Worm (Caenorhabditis elegans) whole organism, midembryonic: ENCODE measurements around the gene C45B2.1.
A peak's percentile ranks its signal among the peaks of the same experiment; 100 is the strongest.

Experiments
- T22C8.4 ChIP-seq: fragments of 200-800 bp; sonication (Bioruptor generic); IDR thresholded peaks from 2 replicates; pipeline ENCODE4 v1.3.6; 2022; ENCODE audit warnings: missing genetic modification characterization, missing compliant biosample characterization
- cog-1 ChIP-seq: sonication (generic microtip); optimal IDR thresholded peaks from 2 replicates; lab custom pipeline; 2016; ENCODE audit warnings: missing genetic modification characterization, missing compliant biosample characterization
- flt-1 ChIP-seq: fragments of 200-800 bp; sonication (Bioruptor generic); IDR thresholded peaks from 2 replicates; pipeline ENCODE4 v1.3.6; 2022; ENCODE audit warnings: missing genetic modification characterization, missing compliant biosample characterization
- klf-2 ChIP-seq: fragments of 200-800 bp; sonication (Bioruptor generic); conservative IDR thresholded peaks from 2 replicates; pipeline ENCODE4 v1.3.6; 2022; ENCODE audit warnings: missing genetic modification reagents, missing genetic modification characterization, missing compliant biosample characterization
- med-1 ChIP-seq: sonication (generic microtip); optimal IDR thresholded peaks from 2 replicates; lab custom pipeline; 2017; ENCODE audit warnings: missing genetic modification characterization, mild to moderate bottlenecking, missing compliant biosample characterization, antibody characterized with exemption, missing genetic modification reagents; ENCODE audit not compliant: insufficient read depth
- ref-1 ChIP-seq: fragments of 200-800 bp; sonication (Bioruptor generic); conservative IDR thresholded peaks from 2 replicates; pipeline ENCODE4 v1.3.6; 2022; ENCODE audit warnings: missing genetic modification reagents, missing genetic modification characterization, missing compliant biosample characterization
- tab-1 ChIP-seq: fragments of 200-800 bp; sonication (Bioruptor generic); IDR thresholded peaks from 2 replicates; pipeline ENCODE4 v1.3.6; 2022; ENCODE audit warnings: missing genetic modification characterization, missing compliant biosample characterization
- ztf-23 ChIP-seq: fragments of 200-800 bp; sonication (Bioruptor generic); IDR thresholded peaks from 2 replicates; pipeline ENCODE4 v1.3.6; 2022; ENCODE audit warnings: missing genetic modification reagents, missing genetic modification characterization, missing compliant biosample characterization
- ztf-29 ChIP-seq: fragments of 200-800 bp; sonication (Bioruptor generic); IDR thresholded peaks from 2 replicates; pipeline ENCODE4 v1.3.6; 2022; ENCODE audit warnings: missing genetic modification reagents, missing genetic modification characterization, missing compliant biosample characterization

C45B2.1 gene

ce11 chrX:6087676-6088075 lies 1.8 kb downstream of the C45B2.1 start, which contains the start of gene C45B2.8:
TSS of gene C45B2.8 (plus strand) at chrX:6087976.
- no peak for TF ChIP-seq T22C8.4
- no peak for TF ChIP-seq med-1 (GFP tag; lab: Kevin White, UChicago)
- TF ChIP-seq cog-1 (tag; lab: Kevin White, UChicago) = no peak

- TF ChIP-seq tab-1 (GFP tag; lab: Robert Waterston, UW) = no peak
- TF ChIP-seq flt-1 (GFP tag; lab: Robert Waterston, UW) = no peak
- TF ChIP-seq ztf-29 (GFP tag; lab: Robert Waterston, UW) = no peak
- no peak for TF ChIP-seq T22C8.4
- no peak for TF ChIP-seq klf-2 (GFP tag; lab: Robert Waterston, UW)
- no peak for TF ChIP-seq cog-1 (tag; lab: Kevin White, UChicago)
- TF ChIP-seq ref-1 (GFP tag; lab: Robert Waterston, UW) = no peak
- no peak for TF ChIP-seq ztf-23
- TF ChIP-seq med-1 (GFP tag; lab: Kevin White, UChicago) = no peak
Measured at ce11 chrX:6088718-6089117, 2.8 kb downstream of the C45B2.1 start.

ce11 chrX:6090779-6091178 lies 4.9 kb downstream of the C45B2.1 start:
- TF ChIP-seq T22C8.4 = no peak
- no peak for TF ChIP-seq tab-1 (GFP tag; lab: Robert Waterston, UW)
- no peak for TF ChIP-seq klf-2 (GFP tag; lab: Robert Waterston, UW)
- TF ChIP-seq ref-1 (GFP tag; lab: Robert Waterston, UW) = no peak
- TF ChIP-seq ztf-29 (GFP tag; lab: Robert Waterston, UW) = no peak
- no peak for TF ChIP-seq flt-1 (GFP tag; lab: Robert Waterston, UW)
- TF ChIP-seq cog-1 (tag; lab: Kevin White, UChicago) = no peak
- no peak for TF ChIP-seq ztf-23
- TF ChIP-seq med-1 (GFP tag; lab: Kevin White, UChicago) = no peak

ce11 chrX:6091967-6092366 lies 6.0 kb downstream of the C45B2.1 start, which contains the start of gene hsp-3:
TSS of gene hsp-3 (minus strand) at chrX:6092124.
- TF ChIP-seq T22C8.4 = no peak
- TF ChIP-seq ztf-23 = peak; percentile 70; the same call in 1 of the 2 replicates
- TF ChIP-seq klf-2 (GFP tag; lab: Robert Waterston, UW) = no peak
- no peak for TF ChIP-seq med-1 (GFP tag; lab: Kevin White, UChicago)
- TF ChIP-seq cog-1 (tag; lab: Kevin White, UChicago) = peak; percentile 82
- 0 out of 2 replicates have a peak, but pooled peaks have one; percentile 14 for TF ChIP-seq tab-1 (GFP tag; lab: Robert Waterston, UW)
- TF ChIP-seq ztf-29 (GFP tag; lab: Robert Waterston, UW) = no peak
- no peak for TF ChIP-seq ref-1 (GFP tag; lab: Robert Waterston, UW)
- peak; percentile 91 for TF ChIP-seq flt-1 (GFP tag; lab: Robert Waterston, UW)

- TF ChIP-seq T22C8.4 (no peak), flt-1 (GFP tag; lab: Robert Waterston, UW) (no peak), ztf-23 (no peak), tab-1 (GFP tag; lab: Robert Waterston, UW) (no peak), klf-2 (GFP tag; lab: Robert Waterston, UW) (no peak), ztf-29 (GFP tag; lab: Robert Waterston, UW) (no peak), med-1 (GFP tag; lab: Kevin White, UChicago) (no peak), cog-1 (tag; lab: Kevin White, UChicago) (no peak)
Measured at ce11 chrX:6092533-6092932, 6.6 kb downstream of the C45B2.1 start.

ce11 chrX:6093046-6093445 lies 7.1 kb downstream of the C45B2.1 start, which contains the start of gene C15H9.5:
TSS of gene C15H9.5 (plus strand) at chrX:6093300.
- TF ChIP-seq T22C8.4 = no peak
- no peak for TF ChIP-seq ztf-29 (GFP tag; lab: Robert Waterston, UW)
- TF ChIP-seq flt-1 (GFP tag; lab: Robert Waterston, UW) = no peak
- no peak for TF ChIP-seq klf-2 (GFP tag; lab: Robert Waterston, UW)
- no peak for TF ChIP-seq ztf-23
- TF ChIP-seq tab-1 (GFP tag; lab: Robert Waterston, UW) = no peak
- no peak for TF ChIP-seq med-1 (GFP tag; lab: Kevin White, UChicago)
- TF ChIP-seq ref-1 (GFP tag; lab: Robert Waterston, UW) = no peak
- no peak for TF ChIP-seq cog-1 (tag; lab: Kevin White, UChicago)

ce11 chrX:6097551-6097950 lies 11.6 kb downstream of the C45B2.1 start, which contains the start of gene C15H9.4:
TSS of gene C15H9.4 (plus strand) at chrX:6097643.
- TF ChIP-seq tab-1 (GFP tag; lab: Robert Waterston, UW) (peak; percentile 64; the same call in 1 of the 2 replicates), flt-1 (GFP tag; lab: Robert Waterston, UW) (0 out of 2 replicates have a peak, but pooled peaks have one; percentile 28), ztf-23 (peak; percentile 53; the same call in 1 of the 2 replicates), med-1 (GFP tag; lab: Kevin White, UChicago) (no peak), ref-1 (GFP tag; lab: Robert Waterston, UW) (no peak), cog-1 (tag; lab: Kevin White, UChicago) (peak; percentile 40)

- TF ChIP-seq tab-1 (GFP tag; lab: Robert Waterston, UW) (no peak), ztf-23 (0 out of 2 replicates have a peak, but pooled peaks have one; percentile 17)
Measured at ce11 chrX:6098420-6098819, 12.5 kb downstream of the C45B2.1 start.

ce11 chrX:6100395-6101099 lies 14.6 kb downstream of the C45B2.1 start:
- TF ChIP-seq tab-1 (GFP tag; lab: Robert Waterston, UW) (no peak), cog-1 (tag; lab: Kevin White, UChicago) (no peak), flt-1 (GFP tag; lab: Robert Waterston, UW) (no peak), ztf-23 (no peak), med-1 (GFP tag; lab: Kevin White, UChicago) (no peak), ref-1 (GFP tag; lab: Robert Waterston, UW) (no peak), klf-2 (GFP tag; lab: Robert Waterston, UW) (no peak), T22C8.4 (no peak), ztf-29 (GFP tag; lab: Robert Waterston, UW) (no peak)
